Worm (Caenorhabditis elegans) whole organism, L2 larva: ENCODE measurements around the gene pas-1.
A peak's percentile ranks its signal among the peaks of the same experiment; 100 is the strongest.

Source experiments
- ama-1 ChIP-seq: fragments of 150-350 bp; optimal IDR thresholded peaks from 2 replicates; lab custom pipeline; 2018; ENCODE audit warnings: inconsistent platforms
- ceh-82 ChIP-seq: fragments of 150-350 bp; optimal IDR thresholded peaks from 2 replicates; lab custom pipeline; 2014; ENCODE audit warnings: missing biosample characterization, missing genetic modification characterization
- lin-11 ChIP-seq: fragments of 150-350 bp; sonication (generic microtip); optimal IDR thresholded peaks from 2 replicates; lab custom pipeline; 2014; ENCODE audit warnings: missing biosample characterization, missing genetic modification characterization, inconsistent platforms, mixed read lengths
- lin-13 ChIP-seq: fragments of 150-350 bp; optimal IDR thresholded peaks from 2 replicates; lab custom pipeline; 2014; ENCODE audit warnings: missing biosample characterization, missing genetic modification reagents, missing genetic modification characterization
- nhr-77 ChIP-seq: fragments of 150-350 bp; optimal IDR thresholded peaks from 2 replicates; lab custom pipeline; 2014; ENCODE audit warnings: missing biosample characterization, missing genetic modification characterization
- skn-1 ChIP-seq: sonication (generic microtip); optimal IDR thresholded peaks from 2 replicates; lab custom pipeline; 2017; ENCODE audit warnings: missing biosample characterization, missing genetic modification characterization
- snpc-4 ChIP-seq: fragments of 150-350 bp; optimal IDR thresholded peaks from 2 replicates; lab custom pipeline; 2014; ENCODE audit warnings: missing biosample characterization, missing genetic modification characterization
- zag-1 ChIP-seq: fragments of 150-350 bp; optimal IDR thresholded peaks from 2 replicates; lab custom pipeline; 2014; ENCODE audit warnings: missing biosample characterization, missing genetic modification characterization

DNA sequence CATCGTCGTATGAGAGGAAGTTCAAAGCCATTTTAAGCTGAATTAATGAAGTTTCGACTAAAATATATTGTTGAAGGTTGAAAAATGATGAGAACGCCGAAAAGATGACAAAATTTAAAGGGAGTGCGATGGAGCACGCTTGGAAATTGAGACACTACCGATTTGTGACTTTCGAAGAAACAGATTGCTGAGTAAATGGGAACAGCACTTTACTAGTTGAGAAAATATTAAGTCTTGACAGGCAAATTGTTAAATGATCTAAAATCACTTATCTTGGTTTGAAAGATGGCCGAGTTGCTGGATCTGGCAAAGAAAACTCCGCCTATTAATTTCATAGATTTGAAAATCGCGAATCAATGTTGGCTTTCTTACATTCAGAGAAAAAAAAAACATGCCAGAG lies 850 bp upstream of the pas-1 start, which contains the start of gene rpoa-12:
- no peak for TF ChIP-seq zag-1
- TF ChIP-seq snpc-4 (tag; lab: Kevin White, UChicago): no peak
- TF ChIP-seq lin-11 (tag; lab: Kevin White, UChicago): no peak
- no peak for TF ChIP-seq lin-13 (GFP tag; lab: Kevin White, UChicago)
- TF ChIP-seq ceh-82: no peak
- TF ChIP-seq nhr-77 (tag; lab: Kevin White, UChicago): no peak
- peak; percentile 84 for TF ChIP-seq skn-1
- TF ChIP-seq ama-1 (lab: Kevin White, UChicago): no peak
